Worm (Caenorhabditis elegans) whole organism, midembryonic: ENCODE results near the gene H08M01.1.

Source experiments
- T22C8.4 ChIP-seq: fragments of 200-800 bp; sonication (Bioruptor generic); IDR thresholded peaks from 2 replicates; pipeline ENCODE4 v1.3.6; 2022; ENCODE audit warnings: missing genetic modification characterization, missing compliant biosample characterization
- cog-1 ChIP-seq: sonication (generic microtip); optimal IDR thresholded peaks from 2 replicates; lab custom pipeline; 2016; ENCODE audit warnings: missing genetic modification characterization, missing compliant biosample characterization
- flt-1 ChIP-seq: fragments of 200-800 bp; sonication (Bioruptor generic); IDR thresholded peaks from 2 replicates; pipeline ENCODE4 v1.3.6; 2022; ENCODE audit warnings: missing genetic modification characterization, missing compliant biosample characterization
- klf-2 ChIP-seq: fragments of 200-800 bp; sonication (Bioruptor generic); conservative IDR thresholded peaks from 2 replicates; pipeline ENCODE4 v1.3.6; 2022; ENCODE audit warnings: missing genetic modification reagents, missing genetic modification characterization, missing compliant biosample characterization
- med-1 ChIP-seq: sonication (generic microtip); optimal IDR thresholded peaks from 2 replicates; lab custom pipeline; 2017; ENCODE audit warnings: missing genetic modification characterization, mild to moderate bottlenecking, missing compliant biosample characterization, antibody characterized with exemption, missing genetic modification reagents; ENCODE audit not compliant: insufficient read depth
- ref-1 ChIP-seq: fragments of 200-800 bp; sonication (Bioruptor generic); conservative IDR thresholded peaks from 2 replicates; pipeline ENCODE4 v1.3.6; 2022; ENCODE audit warnings: missing genetic modification reagents, missing genetic modification characterization, missing compliant biosample characterization
- tab-1 ChIP-seq: fragments of 200-800 bp; sonication (Bioruptor generic); IDR thresholded peaks from 2 replicates; pipeline ENCODE4 v1.3.6; 2022; ENCODE audit warnings: missing genetic modification characterization, missing compliant biosample characterization
- ztf-23 ChIP-seq: fragments of 200-800 bp; sonication (Bioruptor generic); IDR thresholded peaks from 2 replicates; pipeline ENCODE4 v1.3.6; 2022; ENCODE audit warnings: missing genetic modification reagents, missing genetic modification characterization, missing compliant biosample characterization
- ztf-29 ChIP-seq: fragments of 200-800 bp; sonication (Bioruptor generic); IDR thresholded peaks from 2 replicates; pipeline ENCODE4 v1.3.6; 2022; ENCODE audit warnings: missing genetic modification reagents, missing genetic modification characterization, missing compliant biosample characterization

Gene H08M01.1

ce11 chrIV:13836290-13836689, at the start of gene H08M01.1:
TSS of gene H08M01.1 (minus strand) at chrIV:13836390.
- no peak for TF ChIP-seq tab-1 (GFP tag; lab: Robert Waterston, UW)
- TF ChIP-seq klf-2 (GFP tag; lab: Robert Waterston, UW): no peak
- no peak for TF ChIP-seq T22C8.4 (GFP tag; lab: Robert Waterston, UW)
- no peak for TF ChIP-seq med-1 (GFP tag; lab: Kevin White, UChicago)

ce11 chrIV:13884435-13884834, 48.2 kb upstream of the H08M01.1 start:
- TF ChIP-seq klf-2 (GFP tag; lab: Robert Waterston, UW): peak; percentile 35; the same call in 1 of the 2 replicates

- TF ChIP-seq klf-2 (GFP tag; lab: Robert Waterston, UW): no peak
- TF ChIP-seq tab-1 (GFP tag; lab: Robert Waterston, UW): no peak
- no peak for TF ChIP-seq med-1 (GFP tag; lab: Kevin White, UChicago)
- no peak for TF ChIP-seq flt-1 (GFP tag; lab: Robert Waterston, UW)
- TF ChIP-seq cog-1 (tag; lab: Kevin White, UChicago): no peak
- TF ChIP-seq ztf-23 (GFP tag; lab: Robert Waterston, UW): no peak
- no peak for TF ChIP-seq T22C8.4 (GFP tag; lab: Robert Waterston, UW)
- TF ChIP-seq ref-1: no peak
- no peak for TF ChIP-seq ztf-29 (GFP tag; lab: Robert Waterston, UW)
Observed at ce11 chrIV:13883922-13884321, 47.7 kb upstream of the H08M01.1 start.

ce11 chrIV:13882573-13882972, 46.4 kb upstream of the H08M01.1 start, which contains the start of gene thoc-7:
TSS of gene thoc-7 (plus strand) at chrIV:13882734.
- TF ChIP-seq ztf-23 (GFP tag; lab: Robert Waterston, UW) (no peak), tab-1 (GFP tag; lab: Robert Waterston, UW) (no peak), ztf-29 (GFP tag; lab: Robert Waterston, UW) (no peak), T22C8.4 (GFP tag; lab: Robert Waterston, UW) (no peak), ref-1 (no peak), cog-1 (tag; lab: Kevin White, UChicago) (no peak), klf-2 (GFP tag; lab: Robert Waterston, UW) (no peak), flt-1 (GFP tag; lab: Robert Waterston, UW) (no peak), med-1 (GFP tag; lab: Kevin White, UChicago) (no peak)

- 0 out of 2 replicates have a peak, but pooled peaks have one; percentile 44 for TF ChIP-seq flt-1 (GFP tag; lab: Robert Waterston, UW)
- TF ChIP-seq cog-1 (tag; lab: Kevin White, UChicago): peak; percentile 50
- TF ChIP-seq tab-1 (GFP tag; lab: Robert Waterston, UW): no peak
- no peak for TF ChIP-seq ref-1
- TF ChIP-seq ztf-29 (GFP tag; lab: Robert Waterston, UW): no peak
- 0 out of 2 replicates have a peak, but pooled peaks have one; percentile 19 for TF ChIP-seq klf-2 (GFP tag; lab: Robert Waterston, UW)
- TF ChIP-seq med-1 (GFP tag; lab: Kevin White, UChicago): no peak
- peak; percentile 68 for TF ChIP-seq T22C8.4 (GFP tag; lab: Robert Waterston, UW)
- TF ChIP-seq ztf-23 (GFP tag; lab: Robert Waterston, UW): no peak
Observed at ce11 chrIV:13881754-13882275, 45.6 kb upstream of the H08M01.1 start, which contains the start of gene rpl-29. TSS of gene rpl-29 (plus strand) at chrIV:13882225.

ce11 chrIV:13880803-13881202, 44.6 kb upstream of the H08M01.1 start:
- TF ChIP-seq klf-2 (GFP tag; lab: Robert Waterston, UW) (no peak), T22C8.4 (GFP tag; lab: Robert Waterston, UW) (no peak), med-1 (GFP tag; lab: Kevin White, UChicago) (no peak)

- TF ChIP-seq ztf-23 (GFP tag; lab: Robert Waterston, UW) (no peak), cog-1 (tag; lab: Kevin White, UChicago) (no peak), klf-2 (GFP tag; lab: Robert Waterston, UW) (no peak), ref-1 (no peak), flt-1 (GFP tag; lab: Robert Waterston, UW) (no peak), ztf-29 (GFP tag; lab: Robert Waterston, UW) (no peak), T22C8.4 (GFP tag; lab: Robert Waterston, UW) (no peak), med-1 (GFP tag; lab: Kevin White, UChicago) (no peak), tab-1 (GFP tag; lab: Robert Waterston, UW) (no peak)
Observed at ce11 chrIV:13880370-13880769, 44.2 kb upstream of the H08M01.1 start.

- TF ChIP-seq cog-1 (tag; lab: Kevin White, UChicago): no peak
Observed at ce11 chrIV:13879851-13880250, 43.7 kb upstream of the H08M01.1 start, which contains the start of gene B0513.4. TSS of gene B0513.4 (plus strand) at chrIV:13880151.

ce11 chrIV:13878738-13879137, 42.5 kb upstream of the H08M01.1 start:
- no peak for TF ChIP-seq flt-1 (GFP tag; lab: Robert Waterston, UW)
- TF ChIP-seq tab-1 (GFP tag; lab: Robert Waterston, UW): no peak
- TF ChIP-seq med-1 (GFP tag; lab: Kevin White, UChicago): no peak
- no peak for TF ChIP-seq ref-1
- no peak for TF ChIP-seq klf-2 (GFP tag; lab: Robert Waterston, UW)
- TF ChIP-seq T22C8.4 (GFP tag; lab: Robert Waterston, UW): no peak
- no peak for TF ChIP-seq ztf-29 (GFP tag; lab: Robert Waterston, UW)
- TF ChIP-seq ztf-23 (GFP tag; lab: Robert Waterston, UW): no peak
- TF ChIP-seq cog-1 (tag; lab: Kevin White, UChicago): no peak

ce11 chrIV:13878123-13878522, 41.9 kb upstream of the H08M01.1 start:
- TF ChIP-seq flt-1 (GFP tag; lab: Robert Waterston, UW): no peak
- no peak for TF ChIP-seq ref-1
- TF ChIP-seq med-1 (GFP tag; lab: Kevin White, UChicago): no peak
- TF ChIP-seq cog-1 (tag; lab: Kevin White, UChicago): no peak
- no peak for TF ChIP-seq ztf-23 (GFP tag; lab: Robert Waterston, UW)
